Fruit fly (Drosophila melanogaster) Kc167 (cell line): Measurements from ENCODE around the gene CG3386.

Experiments used
- Myc ChIP-seq: fragments of >200 bp; optimal IDR thresholded peaks from 2 replicates; lab custom pipeline; 2017; ENCODE audit warnings: missing external identifiers
- psq ChIP-seq: fragments of >200 bp; optimal IDR thresholded peaks from 2 replicates; lab custom pipeline; 2017; ENCODE audit warnings: missing external identifiers

DNA sequence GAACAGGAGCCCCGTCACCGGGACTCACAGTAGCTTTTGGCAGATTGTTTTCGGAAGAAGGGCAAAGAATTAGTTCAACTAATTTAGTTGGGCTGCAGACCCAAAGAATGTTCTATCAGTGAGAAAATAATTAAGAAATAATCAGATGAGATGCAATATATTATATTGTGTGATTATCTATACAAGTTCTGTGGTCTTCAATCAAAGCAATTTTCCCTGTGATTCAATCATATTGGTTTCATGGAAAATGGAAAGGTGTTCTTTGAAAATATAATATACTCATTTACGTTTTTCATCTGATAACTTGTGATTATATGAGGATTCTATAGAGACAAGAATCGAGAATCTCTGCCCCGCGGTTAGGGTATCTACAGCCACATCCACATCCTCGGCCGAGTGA is 46.3 kb upstream of the CG3386 start:
- TF ChIP-seq Myc (lab: Kevin White, UChicago) (no peak), psq (lab: Kevin White, UChicago) (no peak)
